Fruit fly (Drosophila melanogaster): Measurements from ENCODE around the gene CG12502.
A peak's percentile ranks its signal among the peaks of the same experiment; 100 is the strongest.

The CG12502 gene

DNA sequence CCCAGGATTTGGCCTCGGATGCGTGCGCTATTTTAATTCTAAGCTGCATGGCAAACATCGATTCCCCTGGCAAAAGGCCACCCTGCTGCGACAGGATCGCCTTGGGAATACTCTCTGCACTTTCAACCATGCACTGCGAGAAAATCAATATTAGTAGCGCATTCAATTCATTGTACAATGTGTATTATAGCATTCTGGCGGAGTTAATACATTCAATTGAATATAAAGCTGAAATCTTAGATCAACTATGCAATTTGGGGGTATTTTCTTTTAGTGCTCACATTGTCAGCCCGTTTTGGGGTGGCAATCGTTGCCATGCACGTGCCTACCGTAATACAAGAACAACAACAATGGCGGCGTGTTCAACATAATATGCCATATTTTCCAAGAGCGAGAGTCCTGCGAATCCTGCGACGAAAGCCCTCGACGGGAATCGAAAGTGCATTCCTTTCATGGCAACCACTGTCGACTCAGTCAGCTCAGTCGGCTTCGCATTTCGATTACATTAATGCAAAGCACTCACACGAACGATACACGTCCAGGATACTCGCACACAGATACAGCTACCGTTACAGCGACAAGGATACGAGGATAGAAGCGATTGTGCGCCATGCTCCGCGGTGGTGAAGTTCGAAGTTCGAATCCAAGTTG is 42.6 kb downstream of the CG12502 start (continued):
- TF ChIP-seq tup (GFP tag; optimal IDR thresholded peaks at IDR 0.05) (no peak), CG10654 (GFP tag; optimal IDR thresholded peaks at IDR 0.05) (no peak), CG2199 (GFP tag; IDR thresholded peaks at IDR 0.05) (no peak; the same call in 2 of the 3 replicates), CG8089 (GFP tag; optimal IDR thresholded peaks at IDR 0.05) (peak; percentile 1), CG12299 (tag; optimal IDR thresholded peaks at IDR 0.05) (no peak), CG4360 (GFP tag; IDR thresholded peaks at IDR 0.05) (peak; percentile 46), Lpt (GFP tag; optimal IDR thresholded peaks at IDR 0.05) (no peak), CG7357 (GFP tag; IDR thresholded peaks at IDR 0.05) (no peak), CG18476 (GFP tag; optimal IDR thresholded peaks at IDR 0.05) (no peak), tio (GFP tag; optimal IDR thresholded peaks at IDR 0.05) (no peak), z (GFP tag; IDR thresholded peaks at IDR 0.05) (no peak), Atf6 (GFP tag; IDR thresholded peaks at IDR 0.05) (no peak), CG1233 (GFP tag; optimal IDR thresholded peaks at IDR 0.05) (no peak), Dfd (GFP tag; optimal IDR thresholded peaks at IDR 0.05) (no peak), Ssrp (tag; optimal IDR thresholded peaks at IDR 0.05) (peak; percentile 33), wek (GFP tag; optimal IDR thresholded peaks at IDR 0.05) (no peak), fu2 (GFP tag; optimal IDR thresholded peaks at IDR 0.05) (no peak), Nf-YC (tag; optimal IDR thresholded peaks at IDR 0.05) (no peak), CG6813 (GFP tag; optimal IDR thresholded peaks at IDR 0.05) (no peak), Fer3 (tag; optimal IDR thresholded peaks at IDR 0.05) (no peak), bigmax (GFP tag; optimal IDR thresholded peaks at IDR 0.05) (no peak), Sry-β (GFP tag; optimal IDR thresholded peaks at IDR 0.05) (no peak), dan (GFP tag; IDR thresholded peaks at IDR 0.05) (no peak), CG10147 (GFP tag; optimal IDR thresholded peaks at IDR 0.05) (no peak), HHEX (GFP tag; optimal IDR thresholded peaks at IDR 0.05) (no peak), CG2202 (tag; optimal IDR thresholded peaks at IDR 0.05) (peak; percentile 10), pnt (GFP tag; optimal IDR thresholded peaks at IDR 0.05) (peak; percentile 13), Bteb2 (GFP tag; optimal IDR thresholded peaks at IDR 0.05) (no peak), fd64A (GFP tag; optimal IDR thresholded peaks at IDR 0.05) (no peak), bbx (GFP tag; IDR thresholded peaks at IDR 0.05; ENCODE audit: partially characterized antibody) (no peak), CG43689 (GFP tag; IDR thresholded peaks at IDR 0.05) (no peak), grn (GFP tag; optimal IDR thresholded peaks at IDR 0.05) (no peak), CG33557 (GFP tag; optimal IDR thresholded peaks at IDR 0.05) (peak; percentile 18), CG7271 (tag; optimal IDR thresholded peaks at IDR 0.05) (no peak), hb (GFP tag; IDR thresholded peaks at IDR 0.05; ENCODE audit: partially characterized antibody) (no peak), row (GFP tag; IDR thresholded peaks at IDR 0.05) (peak; percentile 73), Taf1 (GFP tag; IDR thresholded peaks at IDR 0.05) (no peak), Doc2 (GFP tag; IDR thresholded peaks at IDR 0.05) (no peak), Trl (optimal IDR thresholded peaks at IDR 0.05) (no peak), Trl (GFP tag; optimal IDR thresholded peaks at IDR 0.05) (no peak), CG8478 (optimal IDR thresholded peaks at IDR 0.05) (no peak), tgo (GFP tag; IDR thresholded peaks at IDR 0.05) (no peak), hkb (optimal IDR thresholded peaks at IDR 0.05) (no peak), hkb (GFP tag; IDR thresholded peaks at IDR 0.05) (no peak), PHDP (tag; optimal IDR thresholded peaks at IDR 0.05) (peak; percentile 5), Vsx1 (GFP tag; optimal IDR thresholded peaks at IDR 0.05) (no peak), CG12219 (GFP tag; optimal IDR thresholded peaks at IDR 0.05) (peak; percentile 23), C15 (GFP tag; IDR thresholded peaks at IDR 0.05) (no peak), CG12659 (GFP tag; optimal IDR thresholded peaks at IDR 0.05) (no peak), grau (tag; optimal IDR thresholded peaks at IDR 0.05) (peak; percentile 33), mam (GFP tag; optimal IDR thresholded peaks at IDR 0.05) (no peak), bowl (GFP tag; IDR thresholded peaks at IDR 0.05) (no peak)
